Worm (Caenorhabditis elegans) whole organism, late embryonic: ENCODE results near the gene C15B12.8.

Experiments used
- F13H6.1 ChIP-seq: sonication (generic microtip); optimal IDR thresholded peaks from 2 replicates; lab custom pipeline; 2016; ENCODE audit warnings: missing genetic modification characterization, missing compliant biosample characterization
- ama-1 ChIP-seq: fragments of 150-350 bp; optimal IDR thresholded peaks from 2 replicates; lab custom pipeline; 2014
- ceh-14 ChIP-seq: sonication (generic microtip); optimal IDR thresholded peaks from 2 replicates; lab custom pipeline; 2016; ENCODE audit warnings: missing genotype, missing genetic modification characterization, missing compliant biosample characterization
- ceh-18 ChIP-seq: sonication (generic microtip); optimal IDR thresholded peaks from 2 replicates; lab custom pipeline; 2016; ENCODE audit warnings: missing genetic modification characterization, missing compliant biosample characterization
- ceh-19 ChIP-seq: fragments of 200-800 bp; sonication (Bioruptor generic); optimal IDR thresholded peaks from 2 replicates; lab custom pipeline; 2018; ENCODE audit warnings: mild to moderate bottlenecking, missing genetic modification characterization, missing compliant biosample characterization
- ceh-2 ChIP-seq: sonication (generic microtip); optimal IDR thresholded peaks from 2 replicates; lab custom pipeline; 2016; ENCODE audit warnings: missing genotype, missing genetic modification characterization, missing compliant biosample characterization
- ceh-22 ChIP-seq: sonication (generic microtip); optimal IDR thresholded peaks from 2 replicates; lab custom pipeline; 2017; ENCODE audit warnings: missing biosample characterization, missing genetic modification characterization
- ceh-24 ChIP-seq: sonication (generic microtip); optimal IDR thresholded peaks from 2 replicates; lab custom pipeline; 2016; ENCODE audit warnings: mild to moderate bottlenecking, missing genetic modification characterization, missing compliant biosample characterization
- ceh-30 ChIP-seq: fragments of 150-350 bp; optimal IDR thresholded peaks from 2 replicates; lab custom pipeline; 2014; ENCODE audit warnings: missing biosample characterization, missing genetic modification characterization
- ceh-31 ChIP-seq: sonication (generic microtip); optimal IDR thresholded peaks from 2 replicates; lab custom pipeline; 2016; ENCODE audit warnings: missing genetic modification characterization, missing compliant biosample characterization
- ceh-34 ChIP-seq: sonication (generic microtip); optimal IDR thresholded peaks from 2 replicates; lab custom pipeline; 2016; ENCODE audit warnings: mild to moderate bottlenecking, missing genetic modification characterization, missing compliant biosample characterization
- ceh-45 ChIP-seq: fragments of 200-800 bp; sonication (Bioruptor generic); IDR thresholded peaks from 2 replicates; pipeline ENCODE4 v1.3.6; 2022; ENCODE audit warnings: missing genetic modification reagents, missing genetic modification characterization, missing compliant biosample characterization
- ceh-48 ChIP-seq: sonication (generic microtip); optimal IDR thresholded peaks from 2 replicates; lab custom pipeline; 2016; ENCODE audit warnings: missing genetic modification characterization, inconsistent platforms, missing compliant biosample characterization
- dmd-4 ChIP-seq: sonication (generic microtip); optimal IDR thresholded peaks from 2 replicates; lab custom pipeline; 2016; ENCODE audit warnings: borderline replicate concordance, missing genetic modification characterization, missing compliant biosample characterization
- dve-1 ChIP-seq: sonication (generic microtip); optimal IDR thresholded peaks from 2 replicates; lab custom pipeline; 2017; ENCODE audit warnings: antibody characterized with exemption, mild to moderate bottlenecking, missing genetic modification characterization, missing compliant biosample characterization
- elt-2 ChIP-seq: sonication (generic microtip); optimal IDR thresholded peaks from 2 replicates; lab custom pipeline; 2016; ENCODE audit warnings: missing genetic modification reagents, missing genetic modification characterization, missing compliant biosample characterization
- elt-4 ChIP-seq: sonication (generic microtip); optimal IDR thresholded peaks from 2 replicates; lab custom pipeline; 2016; ENCODE audit warnings: missing genetic modification characterization, missing compliant biosample characterization
- ets-4 ChIP-seq: sonication (generic microtip); optimal IDR thresholded peaks from 2 replicates; lab custom pipeline; 2016; ENCODE audit warnings: missing genetic modification characterization, missing compliant biosample characterization
- eyg-1 ChIP-seq: sonication (generic microtip); optimal IDR thresholded peaks from 2 replicates; lab custom pipeline; 2016; ENCODE audit warnings: missing genotype, missing genetic modification characterization, missing compliant biosample characterization
- hlh-15 ChIP-seq: sonication (generic microtip); optimal IDR thresholded peaks from 2 replicates; lab custom pipeline; 2016; ENCODE audit warnings: missing genetic modification characterization, missing compliant biosample characterization
- hlh-30 ChIP-seq: sonication (generic microtip); optimal IDR thresholded peaks from 2 replicates; lab custom pipeline; 2017; ENCODE audit warnings: antibody characterized with exemption, missing genetic modification characterization, missing compliant biosample characterization; ENCODE audit not compliant: insufficient read depth
- lim-6 ChIP-seq: sonication (generic microtip); optimal IDR thresholded peaks from 2 replicates; lab custom pipeline; 2016; ENCODE audit warnings: missing genetic modification characterization, missing compliant biosample characterization
- lin-11 ChIP-seq: fragments of 200-800 bp; sonication (Bioruptor generic); optimal IDR thresholded peaks from 2 replicates; lab custom pipeline; 2018; ENCODE audit warnings: mild to moderate bottlenecking, missing genetic modification characterization, missing compliant biosample characterization
- madf-2 ChIP-seq: sonication (generic microtip); optimal IDR thresholded peaks from 2 replicates; lab custom pipeline; 2017; ENCODE audit warnings: missing genetic modification characterization, missing compliant biosample characterization
- nfya-1 ChIP-seq: sonication (generic microtip); optimal IDR thresholded peaks from 2 replicates; lab custom pipeline; 2017; ENCODE audit warnings: missing genetic modification characterization, mild to moderate bottlenecking, missing compliant biosample characterization, antibody characterized with exemption, moderate library complexity
- nhr-11 ChIP-seq: fragments of 150-350 bp; optimal IDR thresholded peaks from 2 replicates; lab custom pipeline; 2014; ENCODE audit warnings: missing biosample characterization, missing genetic modification characterization
- npax-4 ChIP-seq: sonication (generic microtip); optimal IDR thresholded peaks from 2 replicates; lab custom pipeline; 2016; ENCODE audit warnings: missing genetic modification characterization, missing compliant biosample characterization
- pax-1 ChIP-seq: fragments of 150-350 bp; optimal IDR thresholded peaks from 2 replicates; lab custom pipeline; 2014; ENCODE audit warnings: missing biosample characterization, missing genetic modification characterization
- pha-2 ChIP-seq: sonication (generic microtip); optimal IDR thresholded peaks from 2 replicates; lab custom pipeline; 2017; ENCODE audit warnings: mild to moderate bottlenecking, missing genetic modification characterization, missing compliant biosample characterization
- pros-1 ChIP-seq: fragments of 150-350 bp; optimal IDR thresholded peaks from 2 replicates; lab custom pipeline; 2014; ENCODE audit warnings: missing biosample characterization, missing genetic modification reagents, missing genetic modification characterization
- ref-2 ChIP-seq: sonication (generic microtip); optimal IDR thresholded peaks from 2 replicates; lab custom pipeline; 2016; ENCODE audit warnings: missing genetic modification characterization, missing compliant biosample characterization
- rnt-1 ChIP-seq: sonication (generic microtip); optimal IDR thresholded peaks from 2 replicates; lab custom pipeline; 2016; ENCODE audit warnings: missing genetic modification characterization, missing compliant biosample characterization
- unc-42 ChIP-seq: sonication (generic microtip); optimal IDR thresholded peaks from 2 replicates; lab custom pipeline; 2016; ENCODE audit warnings: missing genotype, missing genetic modification characterization, missing compliant biosample characterization
- unc-55 ChIP-seq: sonication (generic microtip); optimal IDR thresholded peaks from 2 replicates; lab custom pipeline; 2017; ENCODE audit warnings: missing biosample characterization, missing genetic modification reagents, missing genetic modification characterization
- unc-86 ChIP-seq: sonication (generic microtip); optimal IDR thresholded peaks from 2 replicates; lab custom pipeline; 2016; ENCODE audit warnings: missing genetic modification characterization, missing compliant biosample characterization
- zip-5 ChIP-seq: sonication (generic microtip); optimal IDR thresholded peaks from 2 replicates; lab custom pipeline; 2016; ENCODE audit warnings: missing genetic modification characterization, missing compliant biosample characterization
- ztf-16 ChIP-seq: sonication (generic microtip); optimal IDR thresholded peaks from 2 replicates; lab custom pipeline; 2017; ENCODE audit warnings: missing genetic modification characterization, missing compliant biosample characterization

Gene C15B12.8

DNA sequence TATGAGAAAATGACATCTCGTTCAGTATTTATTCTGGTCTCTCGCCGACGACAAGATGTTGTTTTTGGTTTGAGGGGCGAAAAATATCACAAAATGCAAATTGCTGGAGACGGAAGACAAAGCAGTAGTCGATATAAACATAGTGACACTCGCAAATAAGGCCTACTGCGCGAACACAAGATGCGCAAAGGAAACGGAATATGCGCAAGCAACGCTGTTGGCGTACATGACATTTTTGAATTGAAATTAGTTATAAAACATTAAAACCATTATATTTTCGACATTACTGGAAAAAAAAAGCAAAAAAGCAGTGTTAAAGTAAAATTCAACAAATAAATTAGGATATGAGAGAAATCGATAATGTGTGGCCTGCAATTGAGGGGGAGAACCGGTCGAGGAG lies 30.9 kb downstream of the C15B12.8 start, which contains the start of gene cdf-1:
Gene cdf-1, minus strand, starts transcription at position 136 of the 400 bp plus-strand sequence.
- TF ChIP-seq ref-2 (tag; lab: Kevin White, UChicago) (peak; percentile 37), ceh-30 (tag; lab: Kevin White, UChicago) (no peak), ceh-22 (tag; lab: Kevin White, UChicago) (no peak), unc-42 (peak; percentile 22), ceh-48 (peak; percentile 20), nfya-1 (tag; lab: Kevin White, UChicago) (peak; percentile 2), ceh-19 (peak; percentile 9), ceh-31 (tag; lab: Kevin White, UChicago) (peak; percentile 21), ceh-34 (tag; lab: Kevin White, UChicago) (peak; percentile 31)
- TF ChIP-seq, all 69 proteins: peak for 7

DNA sequence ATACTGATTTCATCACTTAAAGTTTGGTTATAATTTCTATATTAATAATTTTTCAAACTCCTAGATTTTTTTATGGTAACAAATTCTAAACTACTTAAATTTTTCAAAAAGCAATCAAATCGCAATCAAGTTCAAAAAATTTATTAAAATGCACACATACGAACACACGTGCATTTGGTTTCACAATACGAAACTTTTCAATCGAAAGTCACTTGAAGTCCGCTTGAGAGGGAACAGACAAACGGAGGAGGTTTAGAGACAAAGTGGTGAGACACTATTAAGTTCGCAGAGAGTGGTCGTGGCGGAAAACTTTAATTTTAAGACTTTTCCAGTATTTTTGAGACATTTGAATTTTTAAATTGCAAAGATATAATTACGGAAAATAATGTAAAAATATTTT lies 31.6 kb downstream of the C15B12.8 start, which contains the start of gene glr-8:
Gene glr-8, plus strand, starts transcription at position 319 of the 400 bp plus-strand sequence.
- no peak for TF ChIP-seq eyg-1

DNA sequence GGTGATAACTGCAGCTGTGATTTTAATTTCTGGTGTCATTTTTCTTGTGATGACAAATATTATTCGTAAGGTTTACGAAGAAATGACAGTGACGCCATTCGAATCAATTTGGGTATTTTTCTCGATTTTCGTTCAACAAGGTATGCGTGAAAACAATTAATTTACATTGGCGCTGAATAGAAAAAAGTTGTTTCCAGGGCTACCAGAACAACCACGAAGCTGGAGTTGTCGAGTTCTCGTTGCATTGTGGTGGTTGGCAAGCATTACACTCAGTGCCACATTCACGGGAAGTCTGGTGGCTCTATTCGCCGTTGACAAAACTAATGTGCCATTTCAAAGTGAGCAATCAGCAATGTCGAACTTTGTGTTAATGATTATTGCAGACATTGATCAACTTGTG lies 33.7 kb downstream of the C15B12.8 start:
- TF ChIP-seq unc-55 (GFP tag; lab: Kevin White, UChicago) (no peak), pha-2 (tag; lab: Kevin White, UChicago) (no peak)

DNA sequence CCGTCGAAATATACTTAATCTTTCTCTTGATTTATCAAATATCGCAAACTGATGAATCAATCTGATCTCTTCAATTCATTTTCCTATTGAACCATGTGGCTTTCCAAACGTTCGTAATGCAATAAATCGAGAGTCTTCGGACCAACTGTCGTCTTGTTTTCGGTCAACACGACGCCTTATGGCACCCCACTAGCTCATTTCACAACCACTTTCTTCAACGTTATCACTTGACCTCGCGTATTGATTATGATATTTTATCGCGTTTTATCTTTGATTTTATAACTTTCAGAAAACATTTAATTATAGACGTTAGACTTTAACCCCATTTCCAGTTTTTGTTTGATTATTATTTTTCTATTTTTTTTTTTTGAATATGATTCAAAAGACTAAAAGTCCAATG lies 35.7 kb downstream of the C15B12.8 start:
- TF ChIP-seq elt-2 (peak; percentile 60), npax-4 (tag; lab: Kevin White, UChicago) (no peak), lim-6 (no peak)

DNA sequence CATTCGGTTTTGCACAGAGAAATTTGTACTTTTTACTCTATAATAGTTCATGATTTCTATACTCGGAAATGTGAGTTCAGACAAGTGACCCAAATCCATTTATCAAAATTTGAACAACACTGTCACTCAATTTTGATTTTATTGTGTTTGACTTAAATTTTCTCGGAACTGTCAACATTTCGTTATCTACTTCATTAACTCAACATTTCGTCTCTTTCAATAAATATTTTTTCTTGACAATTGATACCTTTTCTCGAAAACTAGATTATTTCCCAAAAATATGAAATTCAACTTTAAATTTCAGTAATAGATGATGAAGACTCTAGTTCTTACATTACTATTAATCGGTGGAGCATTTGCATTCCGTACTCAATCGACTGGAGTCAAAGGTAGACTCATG lies 36.6 kb downstream of the C15B12.8 start, which contains the start of gene ttr-36:
Gene ttr-36, plus strand, starts transcription at position 301 of the 400 bp plus-strand sequence.
- TF ChIP-seq pax-1 (tag; lab: Kevin White, UChicago) (no peak), ets-4 (no peak), unc-86 (tag; lab: Kevin White, UChicago) (no peak)

DNA sequence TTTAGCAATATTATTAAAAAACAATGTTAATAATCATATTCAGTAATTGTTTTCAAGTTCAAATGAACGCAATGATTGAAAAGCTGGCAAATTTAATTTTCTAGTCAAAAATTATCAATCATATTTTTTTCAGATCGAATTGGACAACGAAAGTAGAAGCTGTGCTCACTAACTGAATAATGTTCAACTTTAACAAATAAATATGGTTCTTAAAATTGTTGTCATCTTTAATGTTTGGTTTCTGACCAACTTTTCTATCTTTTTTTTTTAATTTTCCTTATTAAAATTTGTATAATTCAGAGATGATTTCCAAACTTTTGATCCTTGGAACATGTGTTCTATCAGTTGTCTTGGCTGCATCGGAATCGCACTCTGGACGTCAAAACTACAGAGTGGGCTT lies 37.9 kb downstream of the C15B12.8 start, which contains the start of gene ttr-35:
Gene ttr-35, plus strand, starts transcription at position 301 of the 400 bp plus-strand sequence.
- TF ChIP-seq hlh-15 (tag; lab: Kevin White, UChicago) (no peak), ceh-45 (GFP tag; lab: Robert Waterston, UW) (no peak), zip-5 (no peak), ceh-24 (no peak), dve-1 (no peak), pha-2 (tag; lab: Kevin White, UChicago) (no peak)

DNA sequence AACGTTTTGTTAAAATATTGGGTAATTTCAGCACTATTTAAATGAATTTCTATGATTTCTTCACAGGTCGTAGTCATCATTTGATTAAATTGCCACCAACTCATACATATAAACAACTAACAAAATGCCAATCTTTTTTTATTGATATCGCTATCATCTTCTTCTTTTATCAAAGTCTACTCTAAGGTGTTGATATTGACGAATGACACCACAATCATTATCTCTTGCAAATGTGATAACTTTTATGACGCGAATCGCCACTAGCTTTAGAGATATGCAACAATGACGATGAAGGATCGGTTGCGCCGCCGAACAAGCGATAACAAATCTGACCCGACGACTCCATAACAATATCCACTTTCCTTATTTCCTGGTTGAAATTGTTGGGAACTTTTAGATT lies 40.4 kb downstream of the C15B12.8 start:
- no peak for TF ChIP-seq ama-1 (lab: Kevin White, UChicago)
- peak; percentile 92 for TF ChIP-seq elt-2

DNA sequence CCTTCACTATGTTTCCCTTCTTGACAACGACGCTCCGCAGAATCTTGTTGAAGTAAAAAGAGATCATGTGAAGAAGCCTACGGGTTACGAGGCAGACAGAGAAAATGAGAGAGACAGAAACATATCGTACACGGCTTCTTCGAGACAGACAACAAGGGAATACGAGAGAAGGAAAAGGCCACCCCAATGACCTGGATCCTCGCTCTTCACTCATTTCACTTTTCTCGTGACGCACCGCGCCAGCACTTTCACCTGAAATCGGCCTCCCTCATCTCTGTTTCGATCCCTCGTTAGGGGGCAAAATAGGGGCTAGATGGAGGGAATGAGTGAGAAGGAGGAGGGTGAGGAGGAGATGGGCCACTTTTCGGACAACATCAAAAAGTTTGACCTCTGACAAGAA lies 41.2 kb downstream of the C15B12.8 start:
- TF ChIP-seq hlh-30 (tag; lab: Kevin White, UChicago): peak; percentile 1
- no peak for TF ChIP-seq ceh-34 (tag; lab: Kevin White, UChicago)

DNA sequence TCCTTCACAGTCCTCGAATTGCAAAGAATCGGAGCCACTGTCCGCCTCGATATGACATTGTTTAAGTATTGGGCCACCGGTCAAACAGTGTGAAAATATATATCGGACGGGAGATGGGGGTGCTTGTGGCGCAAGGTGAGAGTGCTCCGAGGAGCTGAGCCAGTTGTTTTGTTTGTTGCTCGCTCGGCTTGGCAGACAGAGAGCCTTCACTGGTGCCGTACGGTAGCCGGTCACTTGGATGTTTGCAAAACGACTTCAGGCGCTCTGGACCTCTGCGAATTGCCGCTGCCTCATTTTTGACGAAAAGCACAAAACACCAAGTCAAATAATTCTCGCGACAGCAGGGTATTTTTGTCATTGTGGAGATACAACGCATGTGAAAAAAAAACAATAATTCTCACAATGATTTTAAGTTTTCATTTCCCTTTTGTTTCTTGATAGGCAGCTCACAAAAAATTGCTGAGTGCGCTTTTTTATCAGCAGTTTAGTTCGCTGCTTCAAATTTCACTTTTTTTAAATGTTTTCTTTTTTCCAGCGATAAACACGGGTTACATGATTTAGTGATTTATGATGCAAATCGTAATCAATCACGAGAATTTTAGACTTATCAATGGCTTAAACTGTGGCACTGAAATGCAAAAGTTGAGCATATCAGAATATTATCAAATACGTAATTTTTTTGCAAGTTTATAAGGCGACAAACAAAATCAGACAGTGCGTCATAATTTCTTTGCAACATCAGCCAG lies 43.1 kb downstream of the C15B12.8 start:
- TF ChIP-seq F13H6.1 (tag; lab: Kevin White, UChicago) (no peak), lin-11 (no peak), ceh-45 (GFP tag; lab: Robert Waterston, UW) (no peak), ztf-16 (tag; lab: Kevin White, UChicago) (no peak), pros-1 (tag; lab: Kevin White, UChicago) (no peak), elt-4 (tag; lab: Kevin White, UChicago) (no peak), zip-5 (no peak), dmd-4 (tag; lab: Kevin White, UChicago) (no peak), nhr-11 (tag; lab: Kevin White, UChicago) (no peak), ceh-18 (tag; lab: Kevin White, UChicago) (no peak), ceh-2 (tag; lab: Kevin White, UChicago) (no peak), dve-1 (no peak), rnt-1 (tag; lab: Kevin White, UChicago) (no peak), unc-55 (GFP tag; lab: Kevin White, UChicago) (no peak), eyg-1 (no peak), ceh-14 (tag; lab: Kevin White, UChicago) (no peak), madf-2 (tag; lab: Kevin White, UChicago) (no peak)
